Worm (Caenorhabditis elegans) whole organism, early embryonic: ENCODE results near the gene mrg-1.

Source experiments
- B0310.2 ChIP-seq: sonication (generic microtip); optimal IDR thresholded peaks from 2 replicates; lab custom pipeline; 2016; ENCODE audit warnings: mild to moderate bottlenecking, missing genetic modification characterization, missing compliant biosample characterization
- F13C5.2 ChIP-seq: sonication (generic microtip); optimal IDR thresholded peaks from 2 replicates; lab custom pipeline; 2017; ENCODE audit warnings: mild to moderate bottlenecking, missing genetic modification characterization, inconsistent platforms, missing compliant biosample characterization
- aly-1 ChIP-seq: sonication (generic microtip); optimal IDR thresholded peaks from 2 replicates; lab custom pipeline; 2016; ENCODE audit warnings: missing genetic modification characterization, missing compliant biosample characterization
- ama-1 ChIP-seq: fragments of 150-350 bp; optimal IDR thresholded peaks from 2 replicates; lab custom pipeline; 2014
- ceh-13 ChIP-seq: fragments of 200-800 bp; sonication (Bioruptor generic); optimal IDR thresholded peaks from 2 replicates; lab custom pipeline; 2018; ENCODE audit warnings: mild to moderate bottlenecking, missing genetic modification characterization, missing compliant biosample characterization
- ceh-36 ChIP-seq: sonication (generic microtip); optimal IDR thresholded peaks from 2 replicates; lab custom pipeline; 2016; ENCODE audit warnings: missing genetic modification characterization, inconsistent platforms, missing compliant biosample characterization
- ets-7 ChIP-seq: sonication (generic microtip); optimal IDR thresholded peaks from 2 replicates; lab custom pipeline; 2016; ENCODE audit warnings: missing genotype, missing genetic modification characterization, missing compliant biosample characterization
- flt-1 ChIP-seq: fragments of 200-800 bp; sonication (Bioruptor generic); IDR thresholded peaks from 2 replicates; pipeline ENCODE4 v1.3.6; 2022; ENCODE audit warnings: missing genetic modification characterization, missing compliant biosample characterization
- hmbx-1 ChIP-seq: sonication (generic microtip); optimal IDR thresholded peaks from 2 replicates; lab custom pipeline; 2016; ENCODE audit warnings: mild to moderate bottlenecking, missing genetic modification characterization, missing compliant biosample characterization
- hmg-4 ChIP-seq: fragments of 200-800 bp; sonication (Bioruptor generic); optimal IDR thresholded peaks from 2 replicates; lab custom pipeline; 2018; ENCODE audit warnings: mild to moderate bottlenecking, missing genetic modification characterization, missing compliant biosample characterization
- hnd-1 ChIP-seq: sonication (generic microtip); optimal IDR thresholded peaks from 2 replicates; lab custom pipeline; 2016; ENCODE audit warnings: missing genetic modification characterization, missing compliant biosample characterization
- pes-1 ChIP-seq: fragments of 200-800 bp; sonication (Bioruptor generic); IDR thresholded peaks from 2 replicates; pipeline ENCODE4 v1.3.6; 2022; ENCODE audit warnings: missing genetic modification reagents, missing genetic modification characterization, missing compliant biosample characterization
- scrt-1 ChIP-seq: fragments of 200-800 bp; sonication (Bioruptor generic); IDR thresholded peaks from 2 replicates; pipeline ENCODE4 v1.3.6; 2022; ENCODE audit warnings: missing genetic modification characterization, missing compliant biosample characterization
- sea-1 ChIP-seq: fragments of 200-800 bp; sonication (Bioruptor generic); conservative IDR thresholded peaks from 2 replicates; pipeline ENCODE4 v1.3.6; 2022; ENCODE audit warnings: missing genetic modification characterization, missing compliant biosample characterization
- tbx-11 ChIP-seq: fragments of 200-800 bp; sonication (Bioruptor generic); IDR thresholded peaks from 2 replicates; pipeline ENCODE4 v1.3.6; 2022; ENCODE audit warnings: missing genetic modification characterization, missing compliant biosample characterization
- tbx-37 ChIP-seq: fragments of 200-800 bp; sonication (Bioruptor generic); conservative IDR thresholded peaks from 2 replicates; pipeline ENCODE4 v1.3.6; 2022; ENCODE audit warnings: missing genetic modification reagents, missing genetic modification characterization, missing compliant biosample characterization
- tra-4 ChIP-seq: sonication (generic microtip); optimal IDR thresholded peaks from 2 replicates; lab custom pipeline; 2017; ENCODE audit warnings: missing genetic modification characterization, missing compliant biosample characterization

Gene mrg-1

DNA sequence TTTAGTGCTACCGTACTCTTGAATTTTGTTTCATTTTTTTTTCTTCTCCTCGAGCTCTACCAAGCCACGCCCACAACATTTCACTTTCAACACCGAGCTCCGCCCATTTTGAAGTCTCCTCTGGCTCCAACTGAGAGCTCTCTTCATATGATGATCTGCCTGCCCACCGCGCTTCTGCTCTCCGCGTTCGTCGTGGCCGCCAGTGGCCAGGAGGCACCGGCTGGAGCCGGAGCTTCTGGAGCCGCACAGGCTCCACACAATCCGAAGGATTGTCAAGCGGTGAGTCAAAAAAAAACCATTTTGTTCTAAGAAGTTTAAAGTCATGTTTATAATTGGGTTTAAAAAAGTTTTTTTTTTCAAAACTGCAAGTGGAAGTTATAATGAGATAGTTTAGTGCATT, 35.9 kb upstream of the mrg-1 start, which contains the start of gene flp-14:
flp-14 (plus strand) TSS at position 146 of the 400 bp plus-strand sequence.
- TF ChIP-seq B0310.2 (tag; lab: Kevin White, UChicago), result no peak
- no peak for TF ChIP-seq tbx-11
- no peak for TF ChIP-seq ceh-13 (GFP tag; lab: Kevin White, UChicago)
- no peak for TF ChIP-seq hmg-4 (GFP tag; lab: Kevin White, UChicago)
- no peak for TF ChIP-seq ets-7 (tag; lab: Kevin White, UChicago)
- no peak for TF ChIP-seq hmbx-1 (tag; lab: Kevin White, UChicago)
- TF ChIP-seq scrt-1 (GFP tag; lab: Robert Waterston, UW), result no peak
- no peak for TF ChIP-seq tbx-37 (GFP tag; lab: Robert Waterston, UW)
- no peak for TF ChIP-seq flt-1
- TF ChIP-seq pes-1 (GFP tag; lab: Robert Waterston, UW), result no peak
- TF ChIP-seq tra-4 (tag; lab: Kevin White, UChicago), result no peak

DNA sequence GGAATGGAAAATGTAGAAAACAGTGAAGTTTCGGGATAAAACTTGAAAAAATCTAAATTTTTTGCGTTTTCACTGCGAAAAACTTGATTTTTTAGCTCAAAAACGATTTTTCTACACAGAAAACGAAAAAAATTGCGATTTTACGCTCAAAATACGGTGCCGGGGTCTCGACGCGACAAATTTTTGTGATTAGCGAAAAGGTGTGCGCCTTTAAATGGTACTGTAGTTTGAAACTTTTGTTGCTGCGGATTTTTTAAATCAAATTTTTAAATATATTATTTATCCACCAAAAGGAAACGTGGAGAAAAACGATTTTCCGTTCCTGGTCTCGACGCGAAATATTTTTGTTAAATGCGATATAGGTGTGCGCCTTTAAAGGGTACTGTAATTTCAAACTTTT, 32.8 kb upstream of the mrg-1 start:
- TF ChIP-seq aly-1 (tag; lab: Kevin White, UChicago) (no peak), tbx-11 (no peak), tbx-37 (GFP tag; lab: Robert Waterston, UW) (no peak), hnd-1 (no peak), sea-1 (GFP tag; lab: Robert Waterston, UW) (no peak), tra-4 (tag; lab: Kevin White, UChicago) (no peak), ceh-36 (tag; lab: Kevin White, UChicago) (no peak), hmg-4 (GFP tag; lab: Kevin White, UChicago) (no peak), hmbx-1 (tag; lab: Kevin White, UChicago) (no peak), ama-1 (lab: Kevin White, UChicago) (no peak), scrt-1 (GFP tag; lab: Robert Waterston, UW) (no peak), B0310.2 (tag; lab: Kevin White, UChicago) (no peak), ceh-13 (GFP tag; lab: Kevin White, UChicago) (no peak), F13C5.2 (tag; lab: Kevin White, UChicago) (no peak)

DNA sequence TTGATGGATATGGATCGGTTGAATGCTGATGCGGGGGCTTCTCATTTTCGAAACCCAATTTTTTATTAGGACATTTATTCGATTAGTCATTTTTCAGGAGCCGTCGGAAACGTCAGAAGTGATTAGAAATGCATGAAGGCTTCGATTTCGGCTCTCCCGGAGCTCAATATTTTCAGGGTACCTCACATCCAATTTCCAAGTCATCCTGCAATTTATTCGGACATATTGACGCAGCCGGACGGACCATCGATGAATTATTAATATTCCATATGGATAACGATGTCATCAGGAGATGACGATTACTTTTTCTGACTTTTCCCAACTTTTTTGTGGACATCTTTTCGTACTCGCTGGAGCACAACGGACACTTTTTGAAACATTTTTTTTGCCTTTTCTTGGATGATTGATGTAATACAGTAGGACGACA, 32.2 kb upstream of the mrg-1 start:
- TF ChIP-seq pes-1 (GFP tag; lab: Robert Waterston, UW), result no peak
- no peak for TF ChIP-seq tbx-37 (GFP tag; lab: Robert Waterston, UW)
- no peak for TF ChIP-seq ets-7 (tag; lab: Kevin White, UChicago)
- no peak for TF ChIP-seq hmg-4 (GFP tag; lab: Kevin White, UChicago)
- TF ChIP-seq tbx-11, result no peak
- TF ChIP-seq hmbx-1 (tag; lab: Kevin White, UChicago), result no peak
- TF ChIP-seq scrt-1 (GFP tag; lab: Robert Waterston, UW), result no peak
- no peak for TF ChIP-seq F13C5.2 (tag; lab: Kevin White, UChicago)
- TF ChIP-seq hnd-1, result no peak
- no peak for TF ChIP-seq aly-1 (tag; lab: Kevin White, UChicago)
- no peak for TF ChIP-seq ceh-13 (GFP tag; lab: Kevin White, UChicago)

DNA sequence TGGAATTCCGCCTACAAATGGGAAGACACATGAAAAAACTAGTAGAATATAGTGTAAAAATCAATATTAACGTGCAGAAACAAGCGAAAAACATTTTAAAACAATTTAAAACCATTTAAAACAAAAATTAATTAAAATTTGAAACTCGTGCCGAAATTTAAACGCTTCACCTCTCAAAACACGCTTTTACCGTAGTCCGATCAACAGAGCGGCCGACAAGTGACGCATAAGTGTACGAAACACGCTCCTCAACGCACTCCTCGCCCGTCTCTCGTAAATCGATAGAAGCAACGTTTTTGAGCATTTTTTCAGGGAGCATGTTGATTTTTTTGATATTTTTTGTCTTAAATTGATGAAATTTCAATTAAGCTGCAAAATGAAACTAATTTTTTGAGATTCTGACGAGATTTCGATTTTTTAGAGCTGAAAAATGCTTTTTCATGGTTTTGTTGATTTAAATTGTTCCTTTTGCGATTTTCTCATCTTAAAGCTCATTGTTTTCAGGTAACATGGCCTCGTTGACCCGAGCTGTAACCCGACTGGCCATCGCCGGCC, 30.6 kb upstream of the mrg-1 start, which contains the start of gene cox-5A:
cox-5A (plus strand) TSS at position 505 of the 555 bp plus-strand sequence.
- TF ChIP-seq hnd-1 (peak; percentile 18), hmg-4 (GFP tag; lab: Kevin White, UChicago) (peak; percentile 64), ceh-36 (tag; lab: Kevin White, UChicago) (no peak), flt-1 (peak; percentile 28; the same call in 1 of the 2 replicates), ceh-13 (GFP tag; lab: Kevin White, UChicago) (no peak), ets-7 (tag; lab: Kevin White, UChicago) (peak; percentile 50), sea-1 (GFP tag; lab: Robert Waterston, UW) (no peak), pes-1 (GFP tag; lab: Robert Waterston, UW) (0 out of 2 replicates have a peak, but pooled peaks have one; percentile 41), B0310.2 (tag; lab: Kevin White, UChicago) (peak; percentile 65), F13C5.2 (tag; lab: Kevin White, UChicago) (peak; percentile 90)

DNA sequence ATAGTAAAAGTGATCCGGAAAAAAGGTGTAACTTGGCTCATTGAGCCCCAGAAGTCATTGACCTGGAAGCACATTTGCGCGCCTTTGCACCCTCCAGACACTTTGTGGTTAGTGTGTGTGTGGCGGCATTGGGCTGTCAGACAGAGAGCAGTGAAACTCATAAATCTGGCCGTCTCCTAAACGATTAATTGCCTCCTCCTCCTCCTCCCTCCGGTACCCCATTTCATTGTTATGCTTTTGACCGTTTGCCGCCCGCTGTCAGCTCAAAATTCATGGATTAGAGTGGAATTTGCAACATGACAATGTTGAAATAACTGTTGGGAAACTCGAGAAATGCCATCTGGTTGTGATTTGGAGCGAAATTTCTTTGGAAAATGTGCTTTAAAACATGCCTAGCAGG, 29.6 kb upstream of the mrg-1 start:
- TF ChIP-seq ceh-13 (GFP tag; lab: Kevin White, UChicago) (no peak), tra-4 (tag; lab: Kevin White, UChicago) (no peak), hnd-1 (no peak), sea-1 (GFP tag; lab: Robert Waterston, UW) (no peak), flt-1 (no peak), B0310.2 (tag; lab: Kevin White, UChicago) (no peak), tbx-11 (no peak)

DNA sequence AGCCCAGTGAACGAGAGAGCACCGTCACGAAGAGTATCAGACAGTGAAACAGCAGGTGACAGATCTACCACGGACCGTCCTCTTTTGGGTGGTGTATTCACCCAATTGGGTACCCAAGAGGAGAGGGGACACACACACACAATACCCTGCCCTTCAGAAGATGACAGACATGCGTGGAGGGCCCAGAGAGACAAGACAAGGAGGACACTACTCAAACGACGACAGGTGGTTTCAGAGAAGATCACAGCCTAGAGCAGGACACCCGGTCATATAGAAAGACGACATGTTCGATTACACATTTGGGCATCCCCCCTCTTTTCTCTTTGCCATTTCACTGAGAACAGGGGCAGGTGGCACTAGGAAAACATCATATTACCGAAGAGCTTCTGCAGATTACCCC, 19.8 kb upstream of the mrg-1 start:
- TF ChIP-seq sea-1 (GFP tag; lab: Robert Waterston, UW) (peak; percentile 52; the same call in 1 of the 2 replicates), tra-4 (tag; lab: Kevin White, UChicago) (no peak), flt-1 (0 out of 2 replicates have a peak, but pooled peaks have one; percentile 48), tbx-37 (GFP tag; lab: Robert Waterston, UW) (no peak), hnd-1 (no peak), hmg-4 (GFP tag; lab: Kevin White, UChicago) (peak; percentile 64), F13C5.2 (tag; lab: Kevin White, UChicago) (no peak), ets-7 (tag; lab: Kevin White, UChicago) (no peak), tbx-11 (0 out of 2 replicates have a peak, but pooled peaks have one; percentile 44), ceh-36 (tag; lab: Kevin White, UChicago) (no peak), hmbx-1 (tag; lab: Kevin White, UChicago) (no peak), ceh-13 (GFP tag; lab: Kevin White, UChicago) (no peak), scrt-1 (GFP tag; lab: Robert Waterston, UW) (no peak), pes-1 (GFP tag; lab: Robert Waterston, UW) (no peak)

DNA sequence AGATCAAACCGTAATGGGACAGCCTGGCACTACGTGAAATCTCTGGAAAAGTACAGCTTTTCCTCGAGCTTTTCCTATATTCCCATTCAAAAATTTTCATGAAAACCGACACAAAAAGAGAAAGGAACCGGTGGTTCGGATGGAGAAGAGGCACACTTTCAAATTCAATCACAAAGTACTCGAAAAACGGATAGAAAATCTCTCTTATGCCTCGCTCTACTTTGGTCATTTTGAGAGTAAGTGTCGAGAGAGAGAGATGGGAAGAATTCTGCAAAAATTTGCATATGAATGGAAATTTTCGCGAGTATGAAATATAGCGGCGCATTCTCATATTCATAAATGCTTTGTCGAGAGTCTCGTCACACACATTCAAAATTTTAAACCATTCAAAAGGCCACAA, 18.3 kb upstream of the mrg-1 start:
- no peak for TF ChIP-seq hmg-4 (GFP tag; lab: Kevin White, UChicago)
- TF ChIP-seq B0310.2 (tag; lab: Kevin White, UChicago), result no peak
- TF ChIP-seq hnd-1, result no peak
- TF ChIP-seq F13C5.2 (tag; lab: Kevin White, UChicago), result no peak
- TF ChIP-seq scrt-1 (GFP tag; lab: Robert Waterston, UW), result no peak
- TF ChIP-seq ceh-13 (GFP tag; lab: Kevin White, UChicago), result no peak
